Fruit fly (Drosophila melanogaster) whole organism, pupa: Measurements from ENCODE around the gene CG15471.

ENCODE experiments used
- CG10348 ChIP-seq: fragments of 200-800 bp; sonication (Bioruptor generic); IDR thresholded peaks from 2 replicates; pipeline ENCODE4 v1.3.6; 2022; ENCODE audit warnings: missing biosample characterization, missing genetic modification characterization
- CG13204 ChIP-seq: fragments of 200-800 bp; sonication (Bioruptor generic); optimal IDR thresholded peaks from 2 replicates; lab custom pipeline; 2018; ENCODE audit warnings: missing biosample characterization, mild to moderate bottlenecking, missing genetic modification characterization, moderate library complexity
- CG32121 ChIP-seq: fragments of 200-800 bp; sonication (Bioruptor generic); IDR thresholded peaks from 2 replicates; pipeline ENCODE4 v1.3.6; 2022; ENCODE audit warnings: missing biosample characterization, missing genetic modification characterization
- CG34367 ChIP-seq: fragments of 200-800 bp; sonication (Bioruptor generic); optimal IDR thresholded peaks from 2 replicates; lab custom pipeline; 2018; ENCODE audit warnings: missing biosample characterization, mild to moderate bottlenecking, missing genetic modification characterization
- CG8159 ChIP-seq: fragments of 200-800 bp; sonication (Bioruptor generic); optimal IDR thresholded peaks from 3 replicates; lab custom pipeline; 2018; ENCODE audit warnings: missing biosample characterization, mild to moderate bottlenecking, missing genetic modification characterization, moderate library complexity
- CG8301 ChIP-seq: fragments of 200-800 bp; sonication (Bioruptor generic); optimal IDR thresholded peaks from 2 replicates; lab custom pipeline; 2018; ENCODE audit warnings: missing biosample characterization, mild to moderate bottlenecking, missing genetic modification characterization
- D1 ChIP-seq: fragments of 200-800 bp; sonication (Bioruptor generic); optimal IDR thresholded peaks from 2 replicates; lab custom pipeline; 2018; ENCODE audit warnings: missing biosample characterization, mild to moderate bottlenecking, missing genetic modification characterization, moderate library complexity
- EcR ChIP-seq: fragments of 200-800 bp; sonication (Bioruptor generic); optimal IDR thresholded peaks from 3 replicates; lab custom pipeline; 2019; ENCODE audit warnings: missing biosample characterization, missing genetic modification characterization, mild to moderate bottlenecking, moderate library complexity, missing genetic modification reagents
- Pif1B ChIP-seq: fragments of 200-800 bp; sonication (Bioruptor generic); optimal IDR thresholded peaks from 3 replicates; lab custom pipeline; 2016; ENCODE audit warnings: missing biosample characterization, missing genetic modification characterization
- Snoo ChIP-seq: fragments of 200-800 bp; sonication (Bioruptor generic); optimal IDR thresholded peaks from 3 replicates; lab custom pipeline; 2017; ENCODE audit warnings: missing biosample characterization, mild to moderate bottlenecking, missing genetic modification characterization, inconsistent platforms
- fd96Ca ChIP-seq: fragments of 200-800 bp; sonication (Bioruptor generic); IDR thresholded peaks from 3 replicates; pipeline ENCODE4 v1.3.6; 2022; ENCODE audit warnings: missing biosample characterization, missing genetic modification characterization
- gl ChIP-seq: fragments of 200-800 bp; sonication (Bioruptor generic); optimal IDR thresholded peaks from 2 replicates; lab custom pipeline; 2018; ENCODE audit warnings: missing biosample characterization, mild to moderate bottlenecking, missing genetic modification characterization

DNA sequence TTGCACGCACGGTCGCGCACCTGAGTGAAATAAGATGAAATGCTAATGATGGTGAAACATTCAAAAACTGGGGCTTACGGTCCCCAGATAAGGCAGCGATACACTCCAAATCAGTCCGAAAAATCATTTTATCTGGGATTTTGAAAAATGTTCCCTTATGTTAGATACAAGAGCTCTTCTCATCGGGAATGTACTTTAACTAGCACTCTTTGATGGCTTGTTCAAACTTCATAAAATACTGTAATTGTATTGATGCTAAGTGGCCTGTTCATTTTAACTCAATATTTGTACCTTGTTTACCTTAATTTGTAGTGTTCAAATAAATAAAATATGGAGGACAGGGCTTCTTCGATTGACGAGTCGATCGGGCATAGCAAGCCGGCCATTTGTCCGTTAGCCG is 43.1 kb upstream of the CG15471 start, which contains the start of gene CG12682:
- no peak for TF ChIP-seq EcR
- TF ChIP-seq CG10348, result no peak
- no peak for TF ChIP-seq D1 (tag; lab: Kevin White, UChicago)
- no peak for TF ChIP-seq CG13204 (GFP tag; lab: Kevin White, UChicago)
- TF ChIP-seq CG8301 (tag; lab: Kevin White, UChicago), result no peak
- TF ChIP-seq fd96Ca (GFP tag; lab: Robert Waterston, UW), result no peak
- no peak for TF ChIP-seq gl (tag; lab: Kevin White, UChicago)
- no peak for TF ChIP-seq Snoo
- no peak for TF ChIP-seq Pif1B (GFP tag; lab: Kevin White, UChicago)
- TF ChIP-seq CG32121 (GFP tag; lab: Robert Waterston, UW), result no peak
- TF ChIP-seq CG34367, result no peak
- no peak for TF ChIP-seq CG8159 (tag; lab: Kevin White, UChicago)
